Fruit fly (Drosophila melanogaster): ENCODE results near the gene Tpc1.

Tpc1 gene

DNA sequence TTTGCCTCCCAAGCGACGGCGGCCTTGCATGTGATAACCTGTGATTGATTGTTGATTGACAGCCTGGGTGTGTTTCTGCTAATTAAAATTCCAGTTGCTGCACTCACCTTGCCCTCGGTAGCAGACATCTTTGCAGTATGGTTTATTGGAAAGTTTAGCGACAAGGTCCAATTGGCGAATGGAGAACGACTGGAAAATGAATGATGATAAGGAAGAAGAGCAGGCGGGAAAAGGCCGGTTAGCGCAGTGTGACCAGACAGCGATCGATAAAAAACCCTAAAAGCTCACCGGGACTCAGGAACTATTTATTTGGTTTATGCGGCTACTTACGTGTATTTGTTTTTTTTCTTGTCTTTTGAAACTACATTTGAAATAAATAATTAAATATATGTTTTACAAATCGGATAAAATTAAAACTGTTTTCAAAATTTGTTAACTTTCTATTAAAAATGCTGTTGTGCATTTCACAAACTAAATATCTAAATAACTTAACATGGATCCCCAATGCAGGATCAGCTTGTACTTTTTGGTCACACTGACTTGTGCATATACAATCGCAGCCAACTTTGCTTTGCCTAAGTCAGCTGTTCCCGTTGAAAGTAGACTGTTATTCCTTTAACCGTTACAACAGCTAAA, 9.7 kb downstream of the Tpc1 start, which contains the start of gene Fdh (continued):
- TF ChIP-seq unc-4 (GFP tag; IDR thresholded peaks at IDR 0.05; ENCODE audit: partially characterized antibody) = no peak
- no peak for TF ChIP-seq eve (GFP tag; optimal IDR thresholded peaks at IDR 0.05)
- TF ChIP-seq CG17829 (tag; optimal IDR thresholded peaks at IDR 0.05) = peak; percentile 75
- peak; percentile 10 for TF ChIP-seq CG1792 (GFP tag; optimal IDR thresholded peaks at IDR 0.05)
- TF ChIP-seq BtbVII (GFP tag; optimal IDR thresholded peaks at IDR 0.05) = peak; percentile 29
- TF ChIP-seq CG18476 (GFP tag; optimal IDR thresholded peaks at IDR 0.05) = peak; percentile 51
- TF ChIP-seq Atf-2 (GFP tag; optimal IDR thresholded peaks at IDR 0.05) = no peak
- TF ChIP-seq B-H1 (GFP tag; IDR thresholded peaks at IDR 0.05) = peak; percentile 14; the same call in 1 of the 3 replicates
- TF ChIP-seq CG16863 (GFP tag; optimal IDR thresholded peaks at IDR 0.05) = peak; percentile 9
- TF ChIP-seq CG1233 (GFP tag; optimal IDR thresholded peaks at IDR 0.05) = peak; percentile 66
- TF ChIP-seq sob (GFP tag; IDR thresholded peaks at IDR 0.05) = peak; percentile 50
- TF ChIP-seq unpg (GFP tag; optimal IDR thresholded peaks at IDR 0.05) = peak; percentile 54
- peak; percentile 78 for TF ChIP-seq gem (tag; optimal IDR thresholded peaks at IDR 0.05)
- peak; percentile 69 for TF ChIP-seq CG15601 (tag; optimal IDR thresholded peaks at IDR 0.05)
- peak; percentile 66 for TF ChIP-seq E2f2 (GFP tag; IDR thresholded peaks at IDR 0.05)
- peak; percentile 66 for TF ChIP-seq grau (tag; optimal IDR thresholded peaks at IDR 0.05)
- TF ChIP-seq CG2202 (tag; optimal IDR thresholded peaks at IDR 0.05) = no peak
- TF ChIP-seq CG34422 (GFP tag; IDR thresholded peaks at IDR 0.05) = peak; percentile 34; the same call in 1 of the 3 replicates
- peak; percentile 68 for TF ChIP-seq nerfin-1 (tag; optimal IDR thresholded peaks at IDR 0.05)
- TF ChIP-seq zfh1 (GFP tag; IDR thresholded peaks at IDR 0.05) = peak; percentile 70
- peak; percentile 76 for TF ChIP-seq trem (tag; optimal IDR thresholded peaks at IDR 0.05)
- TF ChIP-seq CG4820 (GFP tag; optimal IDR thresholded peaks at IDR 0.05) = peak; percentile 100
- no peak for TF ChIP-seq Tbp (GFP tag; optimal IDR thresholded peaks at IDR 0.05)
- TF ChIP-seq Ravus (GFP tag; IDR thresholded peaks at IDR 0.05) = no peak
- TF ChIP-seq MESR4 (GFP tag; optimal IDR thresholded peaks at IDR 0.05) = no peak
- TF ChIP-seq Fer1 (GFP tag; optimal IDR thresholded peaks at IDR 0.05) = peak; percentile 51
- TF ChIP-seq croc (GFP tag; conservative IDR thresholded peaks at IDR 0.05) = no peak; the same call in 2 of the 3 replicates
- no peak for TF ChIP-seq Trl (optimal IDR thresholded peaks at IDR 0.05)
- TF ChIP-seq Trl (GFP tag; optimal IDR thresholded peaks at IDR 0.05) = peak; percentile 45
- TF ChIP-seq Fer2 (tag; optimal IDR thresholded peaks at IDR 0.05) = peak; percentile 32
- no peak for TF ChIP-seq pum (GFP tag; optimal IDR thresholded peaks at IDR 0.05)
- no peak for TF ChIP-seq sr (GFP tag; IDR thresholded peaks at IDR 0.05)
- TF ChIP-seq tll (GFP tag; optimal IDR thresholded peaks at IDR 0.05) = peak in 1 of 2 experiments; percentile 14
- TF ChIP-seq Drgx (GFP tag; IDR thresholded peaks at IDR 0.05) = 0 out of 2 replicates have a peak, but pooled peaks have one; percentile 30
- TF ChIP-seq CG10366 (GFP tag; IDR thresholded peaks at IDR 0.05) = peak; percentile 39
- no peak for TF ChIP-seq CG11247 (GFP tag; IDR thresholded peaks at IDR 0.05)
- TF ChIP-seq nmo (GFP tag; optimal IDR thresholded peaks at IDR 0.05) = peak; percentile 80
- TF ChIP-seq CG6683 (GFP tag; optimal IDR thresholded peaks at IDR 0.05) = peak; percentile 30
- peak; percentile 13; the same call in 1 of the 2 replicates for TF ChIP-seq CG13287 (GFP tag; IDR thresholded peaks at IDR 0.05; ENCODE audit: partially characterized antibody)
- no peak for TF ChIP-seq aop (GFP tag; IDR thresholded peaks at IDR 0.05)
- TF ChIP-seq row (GFP tag; IDR thresholded peaks at IDR 0.05) = peak; percentile 80
- no peak for TF ChIP-seq bbx (GFP tag; IDR thresholded peaks at IDR 0.05; ENCODE audit: partially characterized antibody)
- TF ChIP-seq CG8359 (GFP tag; optimal IDR thresholded peaks at IDR 0.05; ENCODE audit: borderline replicate concordance) = no peak
- peak; percentile 74 for TF ChIP-seq CG4424 (GFP tag; optimal IDR thresholded peaks at IDR 0.05)
- TF ChIP-seq CG7271 (tag; optimal IDR thresholded peaks at IDR 0.05) = peak; percentile 66
- TF ChIP-seq pb (GFP tag; optimal IDR thresholded peaks at IDR 0.05) = no peak
- no peak for TF ChIP-seq Dad (GFP tag; optimal IDR thresholded peaks at IDR 0.05)
- TF ChIP-seq Sox100B (GFP tag; optimal IDR thresholded peaks at IDR 0.05) = peak; percentile 75
- no peak for TF ChIP-seq sc (optimal IDR thresholded peaks at IDR 0.05)
- peak; percentile 23 for TF ChIP-seq sc (GFP tag; optimal IDR thresholded peaks at IDR 0.05)
